Worm (Caenorhabditis elegans) whole organism, early embryonic: ENCODE results near the gene kel-10.

ENCODE experiments used
- ama-1 ChIP-seq: fragments of 150-350 bp; optimal IDR thresholded peaks from 2 replicates; lab custom pipeline; 2014
- ets-7 ChIP-seq: sonication (generic microtip); optimal IDR thresholded peaks from 2 replicates; lab custom pipeline; 2016; ENCODE audit warnings: missing genotype, missing genetic modification characterization, missing compliant biosample characterization
- tra-4 ChIP-seq: sonication (generic microtip); optimal IDR thresholded peaks from 2 replicates; lab custom pipeline; 2017; ENCODE audit warnings: missing genetic modification characterization, missing compliant biosample characterization

DNA sequence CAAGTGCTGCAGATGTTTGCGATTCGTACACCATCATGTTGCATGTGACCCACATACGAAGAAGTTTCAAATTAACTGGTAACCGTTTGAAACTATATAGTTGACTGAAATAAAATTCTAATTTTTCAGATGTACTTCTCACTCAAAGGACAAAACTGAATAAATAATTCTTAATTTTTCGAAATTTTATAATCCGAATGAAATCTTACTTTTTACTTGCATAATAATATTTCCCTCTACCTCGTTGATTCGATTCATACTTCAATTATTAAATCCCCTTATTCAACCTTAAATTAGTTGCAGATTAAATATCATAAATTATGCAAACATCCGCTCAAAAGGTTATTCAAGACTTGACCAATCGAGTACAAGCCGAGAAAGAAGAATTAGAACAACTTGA, 15.3 kb downstream of the kel-10 start, which contains the start of gene T16H12.2:
- no peak for TF ChIP-seq ama-1 (lab: Kevin White, UChicago)
- no peak for TF ChIP-seq tra-4 (tag; lab: Kevin White, UChicago)
- no peak for TF ChIP-seq ets-7 (tag; lab: Kevin White, UChicago)
